Worm (Caenorhabditis elegans) whole organism, early embryonic: Measurements from ENCODE around the gene F53B1.8.

ENCODE experiments used
- ceh-36 ChIP-seq: sonication (generic microtip); optimal IDR thresholded peaks from 2 replicates; lab custom pipeline; 2016; ENCODE audit warnings: missing genetic modification characterization, inconsistent platforms, missing compliant biosample characterization
- flt-1 ChIP-seq: fragments of 200-800 bp; sonication (Bioruptor generic); IDR thresholded peaks from 2 replicates; pipeline ENCODE4 v1.3.6; 2022; ENCODE audit warnings: missing genetic modification characterization, missing compliant biosample characterization

- TF ChIP-seq ceh-36 (tag; lab: Kevin White, UChicago) (no peak), flt-1 (GFP tag; lab: Robert Waterston, UW) (no peak)
Observed at ce11 chrX:2176361-2176880, 46.4 kb upstream of the F53B1.8 start, which contains the start of gene F48B9.8.
